Worm (Caenorhabditis elegans) whole organism, early embryonic: Measurements from ENCODE around the gene icd-1.

Source experiments
- ama-1 ChIP-seq: fragments of 150-350 bp; optimal IDR thresholded peaks from 2 replicates; lab custom pipeline; 2014
- flt-1 ChIP-seq: fragments of 200-800 bp; sonication (Bioruptor generic); IDR thresholded peaks from 2 replicates; pipeline ENCODE4 v1.3.6; 2022; ENCODE audit warnings: missing genetic modification characterization, missing compliant biosample characterization
- hmg-4 ChIP-seq: fragments of 200-800 bp; sonication (Bioruptor generic); optimal IDR thresholded peaks from 2 replicates; lab custom pipeline; 2018; ENCODE audit warnings: mild to moderate bottlenecking, missing genetic modification characterization, missing compliant biosample characterization
- tbx-37 ChIP-seq: fragments of 200-800 bp; sonication (Bioruptor generic); conservative IDR thresholded peaks from 2 replicates; pipeline ENCODE4 v1.3.6; 2022; ENCODE audit warnings: missing genetic modification reagents, missing genetic modification characterization, missing compliant biosample characterization
- tra-4 ChIP-seq: sonication (generic microtip); optimal IDR thresholded peaks from 2 replicates; lab custom pipeline; 2017; ENCODE audit warnings: missing genetic modification characterization, missing compliant biosample characterization

DNA sequence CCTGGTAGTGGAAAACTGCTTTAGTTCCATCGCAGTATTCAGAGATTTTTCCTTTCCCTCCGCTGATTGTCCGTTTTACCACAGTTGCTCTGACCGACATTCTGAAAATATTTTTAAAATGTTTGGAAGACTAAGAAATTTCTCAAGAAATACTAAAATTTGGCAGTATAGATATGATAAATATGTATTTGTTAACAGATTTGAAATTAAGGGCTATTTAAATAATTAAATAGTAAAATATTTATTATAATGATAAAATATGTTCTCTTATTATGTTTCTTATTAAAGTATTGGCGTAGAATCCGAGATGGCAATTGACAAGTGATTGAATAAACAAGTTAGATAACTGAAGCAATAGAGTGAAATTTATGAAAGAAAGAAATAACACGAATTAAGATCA, 5.7 kb upstream of the icd-1 start, which contains the start of gene aipr-1:
- TF ChIP-seq hmg-4, result no peak
- no peak for TF ChIP-seq ama-1 (lab: Kevin White, UChicago)
- no peak for TF ChIP-seq tbx-37 (GFP tag; lab: Robert Waterston, UW)
- no peak for TF ChIP-seq tra-4
- TF ChIP-seq flt-1 (GFP tag; lab: Robert Waterston, UW), result no peak
